Worm (Caenorhabditis elegans): ENCODE measurements around the gene F59B10.3.

DNA sequence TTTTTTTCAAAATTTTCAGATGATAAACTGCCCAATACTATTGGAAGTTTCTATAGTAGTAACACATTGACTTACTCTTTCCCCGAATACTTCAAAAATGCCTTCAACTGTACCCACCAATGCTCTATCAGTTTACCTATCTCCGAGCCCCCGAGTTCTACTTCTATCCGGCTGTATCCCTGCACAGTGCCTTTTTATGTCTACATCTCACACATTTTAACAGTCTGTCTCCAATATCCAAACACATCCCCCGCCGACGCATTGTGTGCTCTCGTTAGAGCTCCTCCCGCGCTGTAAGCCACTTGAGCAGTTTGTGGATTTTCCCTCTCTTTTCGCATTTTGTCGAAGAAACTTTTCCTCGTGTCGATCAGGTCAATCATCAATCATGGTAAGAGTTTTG lies 43.8 kb upstream of the F59B10.3 start, which contains the start of gene tnc-2:
- no peak for TF ChIP-seq egl-27 (tag; optimal IDR thresholded peaks at IDR 0.05)
- TF ChIP-seq snpc-4 (tag; optimal IDR thresholded peaks at IDR 0.05): no peak
- TF ChIP-seq sup-37 (GFP tag; optimal IDR thresholded peaks at IDR 0.05): no peak
- TF ChIP-seq nhr-76 (tag; optimal IDR thresholded peaks at IDR 0.05): no peak
- TF ChIP-seq lir-3 (tag; optimal IDR thresholded peaks at IDR 0.05; ENCODE audit: poor library complexity): no peak
- TF ChIP-seq zag-1 (tag; optimal IDR thresholded peaks at IDR 0.05): no peak
- TF ChIP-seq ama-1 (optimal IDR thresholded peaks at IDR 0.05): no peak
- no peak for TF ChIP-seq elt-3 (tag; optimal IDR thresholded peaks at IDR 0.05)
- TF ChIP-seq dpl-1 (GFP tag; optimal IDR thresholded peaks at IDR 0.05): no peak
- TF ChIP-seq skn-1 (tag; optimal IDR thresholded peaks at IDR 0.05): no peak
